Worm (Caenorhabditis elegans): ENCODE results near the gene clh-2.

DNA sequence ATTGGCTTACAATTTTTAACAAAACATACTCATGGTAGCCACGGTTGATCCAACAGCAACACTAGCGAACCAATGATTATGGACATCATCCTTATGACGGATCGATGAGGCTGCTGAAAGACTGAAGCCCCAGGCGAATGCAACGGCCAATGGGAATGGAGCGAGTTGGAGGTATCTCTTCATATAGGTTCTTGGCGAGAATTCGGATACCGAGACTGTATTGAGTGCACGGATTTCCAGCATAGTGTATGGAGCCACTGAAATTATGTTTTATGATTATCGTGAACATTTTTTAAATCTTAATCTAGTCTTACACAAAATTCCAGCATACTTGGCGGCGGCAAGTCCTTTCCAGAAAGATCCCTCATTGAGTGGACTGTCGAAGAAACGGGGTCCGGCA is 7.1 kb upstream of the clh-2 start:
- TF ChIP-seq nhr-77 (tag; optimal IDR thresholded peaks at IDR 0.05) (no peak), lsy-2 (tag; optimal IDR thresholded peaks at IDR 0.05) (no peak), nhr-11 (tag; optimal IDR thresholded peaks at IDR 0.05) (no peak), nhr-129 (tag; optimal IDR thresholded peaks at IDR 0.05) (no peak), nhr-10 (tag; optimal IDR thresholded peaks at IDR 0.05) (no peak), skn-1 (tag; optimal IDR thresholded peaks at IDR 0.05) (no peak), nhr-12 (tag; optimal IDR thresholded peaks at IDR 0.05) (no peak), egl-27 (tag; optimal IDR thresholded peaks at IDR 0.05) (no peak), nhr-25 (tag; optimal IDR thresholded peaks at IDR 0.05) (no peak), zag-1 (tag; optimal IDR thresholded peaks at IDR 0.05) (no peak), snpc-4 (tag; optimal IDR thresholded peaks at IDR 0.05) (no peak)
